Worm (Caenorhabditis elegans) whole organism, midembryonic: Measurements from ENCODE around the gene T20F7.1.

ENCODE experiments used
- T22C8.4 ChIP-seq: fragments of 200-800 bp; sonication (Bioruptor generic); IDR thresholded peaks from 2 replicates; pipeline ENCODE4 v1.3.6; 2022; ENCODE audit warnings: missing genetic modification characterization, missing compliant biosample characterization
- cog-1 ChIP-seq: sonication (generic microtip); optimal IDR thresholded peaks from 2 replicates; lab custom pipeline; 2016; ENCODE audit warnings: missing genetic modification characterization, missing compliant biosample characterization
- flt-1 ChIP-seq: fragments of 200-800 bp; sonication (Bioruptor generic); IDR thresholded peaks from 2 replicates; pipeline ENCODE4 v1.3.6; 2022; ENCODE audit warnings: missing genetic modification characterization, missing compliant biosample characterization
- klf-2 ChIP-seq: fragments of 200-800 bp; sonication (Bioruptor generic); conservative IDR thresholded peaks from 2 replicates; pipeline ENCODE4 v1.3.6; 2022; ENCODE audit warnings: missing genetic modification reagents, missing genetic modification characterization, missing compliant biosample characterization
- med-1 ChIP-seq: sonication (generic microtip); optimal IDR thresholded peaks from 2 replicates; lab custom pipeline; 2017; ENCODE audit warnings: missing genetic modification characterization, mild to moderate bottlenecking, missing compliant biosample characterization, antibody characterized with exemption, missing genetic modification reagents; ENCODE audit not compliant: insufficient read depth
- ref-1 ChIP-seq: fragments of 200-800 bp; sonication (Bioruptor generic); conservative IDR thresholded peaks from 2 replicates; pipeline ENCODE4 v1.3.6; 2022; ENCODE audit warnings: missing genetic modification reagents, missing genetic modification characterization, missing compliant biosample characterization
- tab-1 ChIP-seq: fragments of 200-800 bp; sonication (Bioruptor generic); IDR thresholded peaks from 2 replicates; pipeline ENCODE4 v1.3.6; 2022; ENCODE audit warnings: missing genetic modification characterization, missing compliant biosample characterization
- ztf-23 ChIP-seq: fragments of 200-800 bp; sonication (Bioruptor generic); IDR thresholded peaks from 2 replicates; pipeline ENCODE4 v1.3.6; 2022; ENCODE audit warnings: missing genetic modification reagents, missing genetic modification characterization, missing compliant biosample characterization
- ztf-29 ChIP-seq: fragments of 200-800 bp; sonication (Bioruptor generic); IDR thresholded peaks from 2 replicates; pipeline ENCODE4 v1.3.6; 2022; ENCODE audit warnings: missing genetic modification reagents, missing genetic modification characterization, missing compliant biosample characterization

ce11 chrX:16842935-16843334 lies 29.8 kb upstream of the T20F7.1 start:
- TF ChIP-seq klf-2 (GFP tag; lab: Robert Waterston, UW) (no peak), flt-1 (GFP tag; lab: Robert Waterston, UW) (no peak), cog-1 (tag; lab: Kevin White, UChicago) (no peak), ztf-23 (GFP tag; lab: Robert Waterston, UW) (no peak), ztf-29 (GFP tag; lab: Robert Waterston, UW) (no peak), ref-1 (GFP tag; lab: Robert Waterston, UW) (no peak), T22C8.4 (no peak), med-1 (GFP tag; lab: Kevin White, UChicago) (no peak), tab-1 (no peak)
